Fruit fly (Drosophila melanogaster): ENCODE results near the gene GstD3.

The GstD3 gene

dm6 chr3R:12406235-12407196 is 33.6 kb downstream of the GstD3 start, which contains the start of gene CG5167 (continued):
- TF ChIP-seq dpn (GFP tag; optimal IDR thresholded peaks at IDR 0.05) (peak in 1 of 2 experiments; percentile 49), H2.0 (GFP tag; IDR thresholded peaks at IDR 0.05) (no peak), CG17361 (GFP tag; IDR thresholded peaks at IDR 0.05) (peak; percentile 38; the same call in 1 of the 3 replicates), CG4282 (GFP tag; optimal IDR thresholded peaks at IDR 0.05) (peak; percentile 18), CG4424 (GFP tag; optimal IDR thresholded peaks at IDR 0.05) (peak; percentile 11), Fer3 (tag; optimal IDR thresholded peaks at IDR 0.05) (peak; percentile 35), CG1233 (GFP tag; optimal IDR thresholded peaks at IDR 0.05) (no peak), pnt (GFP tag; optimal IDR thresholded peaks at IDR 0.05) (no peak), CG10321 (GFP tag; IDR thresholded peaks at IDR 0.05) (no peak), twi (tag; optimal IDR thresholded peaks at IDR 0.05) (no peak), CG14014 (GFP tag; IDR thresholded peaks at IDR 0.05) (no peak), nmo (GFP tag; optimal IDR thresholded peaks at IDR 0.05) (peak; percentile 22), so (GFP tag; IDR thresholded peaks at IDR 0.05) (0 out of 3 replicates have a peak, but pooled peaks have one; percentile 21), bab2 (GFP tag; optimal IDR thresholded peaks at IDR 0.05) (no peak), exex (tag; optimal IDR thresholded peaks at IDR 0.05) (peak; percentile 89), mam (GFP tag; optimal IDR thresholded peaks at IDR 0.05) (no peak), CG2116 (GFP tag; optimal IDR thresholded peaks at IDR 0.05) (peak; percentile 43), eve (GFP tag; optimal IDR thresholded peaks at IDR 0.05) (no peak), insv (GFP tag; optimal IDR thresholded peaks at IDR 0.05) (peak in 1 of 2 experiments; percentile 4), HLH4C (GFP tag; IDR thresholded peaks at IDR 0.05; ENCODE audit: partially characterized antibody) (peak; percentile 39; the same call in 2 of the 3 replicates), CG18599 (GFP tag; optimal IDR thresholded peaks at IDR 0.05) (peak; percentile 67), CG7839 (tag; optimal IDR thresholded peaks at IDR 0.05) (peak; percentile 39), Ravus (GFP tag; IDR thresholded peaks at IDR 0.05) (no peak), wek (GFP tag; optimal IDR thresholded peaks at IDR 0.05) (no peak), lab (GFP tag; optimal IDR thresholded peaks at IDR 0.05) (peak; percentile 54), scrt (GFP tag; optimal IDR thresholded peaks at IDR 0.05) (peak; percentile 27), Deaf1 (tag; optimal IDR thresholded peaks at IDR 0.05) (peak; percentile 50), hkb (optimal IDR thresholded peaks at IDR 0.05) (no peak), hkb (GFP tag; IDR thresholded peaks at IDR 0.05) (peak; percentile 59), dysf (GFP tag; IDR thresholded peaks at IDR 0.05) (0 out of 3 replicates have a peak, but pooled peaks have one; percentile 22), caup (GFP tag; optimal IDR thresholded peaks at IDR 0.05; ENCODE audit: severe bottlenecking) (peak; percentile 6), CG10147 (GFP tag; optimal IDR thresholded peaks at IDR 0.05) (peak; percentile 25), Sry-β (GFP tag; optimal IDR thresholded peaks at IDR 0.05) (no peak), Doc3 (GFP tag; IDR thresholded peaks at IDR 0.05; ENCODE audit: partially characterized antibody) (peak; percentile 53; the same call in 1 of the 3 replicates), CG3995 (GFP tag; optimal IDR thresholded peaks at IDR 0.05) (peak; percentile 51), Ada2b (GFP tag; IDR thresholded peaks at IDR 0.05) (no peak), CG12104 (GFP tag; optimal IDR thresholded peaks at IDR 0.05) (peak; percentile 36), her (GFP tag; optimal IDR thresholded peaks at IDR 0.05) (no peak), stwl (tag; optimal IDR thresholded peaks at IDR 0.05) (peak; percentile 60), gem (tag; optimal IDR thresholded peaks at IDR 0.05) (peak; percentile 78), B-H1 (GFP tag; IDR thresholded peaks at IDR 0.05) (peak; percentile 11; the same call in 1 of the 3 replicates), Dll (GFP tag; IDR thresholded peaks at IDR 0.05; ENCODE audit: partially characterized antibody) (peak; percentile 25; the same call in 1 of the 4 replicates), CG8924 (tag; optimal IDR thresholded peaks at IDR 0.05) (peak; percentile 63), pzg (GFP tag; optimal IDR thresholded peaks at IDR 0.05) (peak; percentile 5), Myb (GFP tag; optimal IDR thresholded peaks at IDR 0.05) (peak; percentile 9), CG43689 (GFP tag; IDR thresholded peaks at IDR 0.05) (no peak), Camta (GFP tag; optimal IDR thresholded peaks at IDR 0.05) (peak; percentile 32)
